Fruit fly (Drosophila melanogaster): ENCODE data around the gene CG43673.

- TF ChIP-seq CG5204 (GFP tag; optimal IDR thresholded peaks at IDR 0.05) = no peak
- no peak for TF ChIP-seq tj (GFP tag; optimal IDR thresholded peaks at IDR 0.05)
These were observed 9.5 kb upstream of the CG43673 start, which contains the start of gene CG33172 for dm6 chrX:15769457-15769856.

Measured in whole organism, adult.